Worm (Caenorhabditis elegans) whole organism, L3 larva: Measurements from ENCODE around the gene C55A6.3.

Experiments
- R02D3.7 ChIP-seq: fragments of 150-350 bp; optimal IDR thresholded peaks from 2 replicates; lab custom pipeline; 2014; ENCODE audit warnings: missing biosample characterization, missing genetic modification characterization
- aly-2 ChIP-seq: fragments of 150-350 bp; optimal IDR thresholded peaks from 2 replicates; lab custom pipeline; 2014; ENCODE audit warnings: missing biosample characterization, missing genetic modification characterization
- ceh-16 ChIP-seq: sonication (generic microtip); optimal IDR thresholded peaks from 2 replicates; lab custom pipeline; 2017; ENCODE audit warnings: missing biosample characterization, missing genetic modification characterization
- ceh-28 ChIP-seq: fragments of 150-350 bp; optimal IDR thresholded peaks from 2 replicates; lab custom pipeline; 2014; ENCODE audit warnings: missing biosample characterization, missing genetic modification reagents, missing genetic modification characterization
- ceh-82 ChIP-seq: fragments of 150-350 bp; optimal IDR thresholded peaks from 2 replicates; lab custom pipeline; 2014; ENCODE audit warnings: missing biosample characterization, missing genetic modification characterization
- ceh-9 ChIP-seq: sonication (generic microtip); optimal IDR thresholded peaks from 2 replicates; lab custom pipeline; 2018; ENCODE audit warnings: missing biosample characterization, missing genetic modification characterization
- daf-12 ChIP-seq: fragments of 150-350 bp; optimal IDR thresholded peaks from 2 replicates; lab custom pipeline; 2014; ENCODE audit warnings: missing biosample characterization, missing genetic modification reagents, missing genetic modification characterization
- egl-27 ChIP-seq: sonication (generic microtip); optimal IDR thresholded peaks from 4 replicates; lab custom pipeline; 2017; ENCODE audit warnings: missing biosample characterization, missing genetic modification reagents, missing genetic modification characterization
- egl-5 ChIP-seq: fragments of 150-350 bp; optimal IDR thresholded peaks from 2 replicates; lab custom pipeline; 2017; ENCODE audit warnings: missing biosample characterization, missing genetic modification reagents, missing genetic modification characterization, inconsistent platforms
- elt-1 ChIP-seq: fragments of 150-350 bp; optimal IDR thresholded peaks from 2 replicates; lab custom pipeline; 2014; ENCODE audit warnings: missing biosample characterization, missing genetic modification characterization
- eor-1 ChIP-seq, 2 experiments: fragments of 150-350 bp; optimal IDR thresholded peaks; 2 replicates each; lab custom pipeline; 2014 to 2018; ENCODE audit warnings: missing biosample characterization in 2 of 2, missing genetic modification characterization in 2 of 2
- fkh-10 ChIP-seq: sonication (generic microtip); optimal IDR thresholded peaks from 2 replicates; lab custom pipeline; 2017; ENCODE audit warnings: missing biosample characterization, missing genetic modification reagents, missing genetic modification characterization
- fkh-2 ChIP-seq: fragments of 150-350 bp; optimal IDR thresholded peaks from 2 replicates; lab custom pipeline; 2014; ENCODE audit warnings: missing biosample characterization, missing genetic modification reagents, missing genetic modification characterization
- jun-1 ChIP-seq: fragments of 150-350 bp; optimal IDR thresholded peaks from 2 replicates; lab custom pipeline; 2014; ENCODE audit warnings: missing biosample characterization, missing genetic modification reagents, missing genetic modification characterization
- lin-15B ChIP-seq: fragments of 150-350 bp; optimal IDR thresholded peaks from 2 replicates; lab custom pipeline; 2014; ENCODE audit warnings: missing biosample characterization, missing genetic modification characterization
- lin-39 ChIP-seq: fragments of 150-350 bp; optimal IDR thresholded peaks from 2 replicates; lab custom pipeline; 2018; ENCODE audit warnings: missing biosample characterization, missing genetic modification reagents, missing genetic modification characterization
- lsy-12 ChIP-seq: sonication (generic microtip); optimal IDR thresholded peaks from 2 replicates; lab custom pipeline; 2016; ENCODE audit warnings: mild to moderate bottlenecking, missing genetic modification characterization, missing compliant biosample characterization
- mdl-1 ChIP-seq: fragments of 150-350 bp; optimal IDR thresholded peaks from 2 replicates; lab custom pipeline; 2014; ENCODE audit warnings: missing biosample characterization, missing genetic modification characterization
- nfya-1 ChIP-seq: sonication (generic microtip); optimal IDR thresholded peaks from 2 replicates; lab custom pipeline; 2017; ENCODE audit warnings: missing genetic modification characterization, mild to moderate bottlenecking, missing compliant biosample characterization, antibody characterized with exemption, moderate library complexity; ENCODE audit not compliant: insufficient read depth
- nhr-11 ChIP-seq: fragments of 150-350 bp; optimal IDR thresholded peaks from 2 replicates; lab custom pipeline; 2014; ENCODE audit warnings: missing biosample characterization, missing genetic modification characterization
- nhr-23 ChIP-seq: fragments of 150-350 bp; optimal IDR thresholded peaks from 2 replicates; lab custom pipeline; 2014; ENCODE audit warnings: missing biosample characterization, missing genetic modification reagents, missing genetic modification characterization
- nhr-237 ChIP-seq: fragments of 150-350 bp; optimal IDR thresholded peaks from 2 replicates; lab custom pipeline; 2014; ENCODE audit warnings: missing biosample characterization, missing genetic modification characterization
- nhr-25 ChIP-seq: sonication (generic microtip); optimal IDR thresholded peaks from 2 replicates; lab custom pipeline; 2017; ENCODE audit warnings: missing biosample characterization, missing genetic modification characterization
- nhr-28 ChIP-seq: fragments of 150-350 bp; optimal IDR thresholded peaks from 2 replicates; lab custom pipeline; 2014; ENCODE audit warnings: missing biosample characterization, missing genetic modification characterization
- nhr-43 ChIP-seq: sonication (generic microtip); optimal IDR thresholded peaks from 2 replicates; lab custom pipeline; 2016; ENCODE audit warnings: mild to moderate bottlenecking, missing genetic modification characterization, missing compliant biosample characterization; ENCODE audit not compliant: poor library complexity, severe bottlenecking
- nhr-67 ChIP-seq: fragments of 150-350 bp; optimal IDR thresholded peaks from 2 replicates; lab custom pipeline; 2014; ENCODE audit warnings: missing biosample characterization, missing genetic modification characterization
- nhr-76 ChIP-seq: fragments of 150-350 bp; sonication (generic microtip); optimal IDR thresholded peaks from 5 replicates; lab custom pipeline; 2014; ENCODE audit warnings: missing biosample characterization, missing genetic modification characterization
- pha-4 ChIP-seq: fragments of 150-350 bp; optimal IDR thresholded peaks from 2 replicates; lab custom pipeline; 2014; ENCODE audit warnings: missing biosample characterization, missing genetic modification reagents, missing genetic modification characterization
- pqm-1 ChIP-seq: fragments of 150-350 bp; optimal IDR thresholded peaks from 2 replicates; lab custom pipeline; 2017; ENCODE audit warnings: missing biosample characterization, missing genetic modification characterization, inconsistent platforms
- sea-2 ChIP-seq: fragments of 150-350 bp; sonication (generic microtip); optimal IDR thresholded peaks from 4 replicates; lab custom pipeline; 2014; ENCODE audit warnings: missing biosample characterization, missing genetic modification reagents, missing genetic modification characterization
- skn-1 ChIP-seq: fragments of 150-350 bp; optimal IDR thresholded peaks from 2 replicates; lab custom pipeline; 2014; ENCODE audit warnings: missing biosample characterization, missing genetic modification characterization
- snpc-4 ChIP-seq: fragments of 150-350 bp; optimal IDR thresholded peaks from 2 replicates; lab custom pipeline; 2014; ENCODE audit warnings: missing biosample characterization, missing genetic modification characterization
- tbx-2 ChIP-seq: sonication (generic microtip); optimal IDR thresholded peaks from 2 replicates; lab custom pipeline; 2016; ENCODE audit warnings: mild to moderate bottlenecking, missing genetic modification characterization, missing compliant biosample characterization
- unc-39 ChIP-seq: sonication (generic microtip); optimal IDR thresholded peaks from 4 replicates; lab custom pipeline; 2017; ENCODE audit warnings: missing biosample characterization, missing genetic modification characterization
- zag-1 ChIP-seq: fragments of 150-350 bp; optimal IDR thresholded peaks from 2 replicates; lab custom pipeline; 2014; ENCODE audit warnings: missing biosample characterization, missing genetic modification characterization
- ztf-11 ChIP-seq: fragments of 150-350 bp; optimal IDR thresholded peaks from 2 replicates; lab custom pipeline; 2014; ENCODE audit warnings: missing biosample characterization, missing genetic modification characterization
- ztf-4 ChIP-seq: fragments of 150-350 bp; optimal IDR thresholded peaks from 2 replicates; lab custom pipeline; 2014; ENCODE audit warnings: missing biosample characterization, missing genetic modification characterization

The C55A6.3 gene

ce11 chrV:11531100-11531499, 17.8 kb upstream of the C55A6.3 start:
- peak; percentile 97 for TF ChIP-seq nhr-25 (tag; lab: Kevin White, UChicago)
- peak; percentile 1 for TF ChIP-seq nfya-1 (tag; lab: Kevin White, UChicago)
- TF ChIP-seq elt-1 (tag; lab: Kevin White, UChicago), result peak; percentile 29
- TF ChIP-seq fkh-10, result no peak
- TF ChIP-seq tbx-2 (tag; lab: Kevin White, UChicago), result peak; percentile 1
- peak; percentile 66 for TF ChIP-seq nhr-23 (tag; lab: Kevin White, UChicago)
- TF ChIP-seq nhr-43 (tag; lab: Kevin White, UChicago), result peak; percentile 10
- TF ChIP-seq R02D3.7 (tag; lab: Kevin White, UChicago), result peak; percentile 6
- no peak for TF ChIP-seq ztf-4 (tag; lab: Kevin White, UChicago)
- TF ChIP-seq pha-4 (tag; lab: Kevin White, UChicago), result peak; percentile 48
- TF ChIP-seq unc-39 (tag; lab: Kevin White, UChicago), result no peak

- TF ChIP-seq pha-4 (tag; lab: Kevin White, UChicago) (peak; percentile 99), egl-5 (tag; lab: Kevin White, UChicago) (no peak)
Measured at ce11 chrV:11529541-11529940, 16.2 kb upstream of the C55A6.3 start.

- TF ChIP-seq ceh-9 (tag; lab: Kevin White, UChicago), result no peak
- peak; percentile 0 for TF ChIP-seq nhr-25 (tag; lab: Kevin White, UChicago)
Measured at ce11 chrV:11528633-11529327, 15.4 kb upstream of the C55A6.3 start.

- TF ChIP-seq lin-39 (tag; lab: Kevin White, UChicago), result no peak
- TF ChIP-seq nhr-237 (tag; lab: Kevin White, UChicago), result no peak
- no peak for TF ChIP-seq tbx-2 (tag; lab: Kevin White, UChicago)
- TF ChIP-seq fkh-2 (tag; lab: Kevin White, UChicago), result no peak
- TF ChIP-seq nhr-28 (tag; lab: Kevin White, UChicago), result no peak
- TF ChIP-seq sea-2, result no peak
- no peak for TF ChIP-seq lsy-12
- no peak for TF ChIP-seq aly-2 (tag; lab: Kevin White, UChicago)
Measured at ce11 chrV:11527531-11527930, 14.2 kb upstream of the C55A6.3 start, which contains the start of gene ccch-1. Gene ccch-1 (plus strand): TSS chrV:11527831.

ce11 chrV:11526927-11527491, 13.7 kb upstream of the C55A6.3 start:
- TF ChIP-seq nhr-76 (tag; lab: Kevin White, UChicago) (no peak), sea-2 (no peak), mdl-1 (tag; lab: Kevin White, UChicago) (no peak), nhr-25 (tag; lab: Kevin White, UChicago) (peak; percentile 65), ztf-11 (tag; lab: Kevin White, UChicago) (no peak)

- TF ChIP-seq nhr-25 (tag; lab: Kevin White, UChicago) (peak; percentile 73), pqm-1 (no peak), skn-1 (tag; lab: Kevin White, UChicago) (no peak), egl-5 (tag; lab: Kevin White, UChicago) (no peak), ceh-16 (tag; lab: Kevin White, UChicago) (no peak), nfya-1 (tag; lab: Kevin White, UChicago) (peak; percentile 61)
Measured at ce11 chrV:11525338-11525737, 12.0 kb upstream of the C55A6.3 start.

ce11 chrV:11521448-11521847, 8.1 kb upstream of the C55A6.3 start, which contains the start of gene pafo-1:
Gene pafo-1 (plus strand): TSS chrV:11521703.
- TF ChIP-seq nfya-1 (tag; lab: Kevin White, UChicago) (peak; percentile 85), daf-12 (tag; lab: Kevin White, UChicago) (no peak), egl-27 (peak; percentile 26), egl-5 (tag; lab: Kevin White, UChicago) (no peak), elt-1 (tag; lab: Kevin White, UChicago) (no peak), fkh-10 (peak; percentile 30), eor-1 (tag; optimal IDR thresholded peaks at IDR 0.05; lab: Kevin White, UChicago) (no peak), sea-2 (no peak), snpc-4 (tag; lab: Kevin White, UChicago) (peak; percentile 70), pha-4 (tag; lab: Kevin White, UChicago) (peak; percentile 90), pqm-1 (peak; percentile 23), lin-15B (tag; lab: Kevin White, UChicago) (peak; percentile 87), ceh-82 (tag; lab: Kevin White, UChicago) (peak; percentile 67), nhr-67 (tag; lab: Kevin White, UChicago) (no peak), R02D3.7 (tag; lab: Kevin White, UChicago) (peak; percentile 77), zag-1 (tag; lab: Kevin White, UChicago) (peak; percentile 19), skn-1 (tag; lab: Kevin White, UChicago) (peak; percentile 74), ceh-16 (tag; lab: Kevin White, UChicago) (peak; percentile 26), nhr-76 (tag; lab: Kevin White, UChicago) (no peak), nhr-11 (tag; lab: Kevin White, UChicago) (no peak), jun-1 (peak; percentile 86), ceh-28 (tag; lab: Kevin White, UChicago) (peak; percentile 61)
